Worm (Caenorhabditis elegans): ENCODE results near the gene oatr-1.

ce11 chrIII:6389533-6389932, 6.4 kb downstream of the oatr-1 start, which contains the start of gene C16A3.2:
- TF ChIP-seq sem-2 (GFP tag; optimal IDR thresholded peaks at IDR 0.05) (no peak), hlh-1 (tag; optimal IDR thresholded peaks at IDR 0.05) (no peak), nhr-76 (tag; optimal IDR thresholded peaks at IDR 0.05) (no peak), lsy-2 (tag; optimal IDR thresholded peaks at IDR 0.05) (no peak), unc-62 (GFP tag; optimal IDR thresholded peaks at IDR 0.05) (no peak), unc-39 (tag; optimal IDR thresholded peaks at IDR 0.05) (no peak), mab-5 (tag; optimal IDR thresholded peaks at IDR 0.05) (no peak), nhr-28 (tag; optimal IDR thresholded peaks at IDR 0.05) (no peak), bed-3 (GFP tag; optimal IDR thresholded peaks at IDR 0.05) (no peak)
